Worm (Caenorhabditis elegans) whole organism, midembryonic: ENCODE results near the gene mec-2.

ENCODE experiments used
- T22C8.4 ChIP-seq: fragments of 200-800 bp; sonication (Bioruptor generic); IDR thresholded peaks from 2 replicates; pipeline ENCODE4 v1.3.6; 2022; ENCODE audit warnings: missing genetic modification characterization, missing compliant biosample characterization
- cog-1 ChIP-seq: sonication (generic microtip); optimal IDR thresholded peaks from 2 replicates; lab custom pipeline; 2016; ENCODE audit warnings: missing genetic modification characterization, missing compliant biosample characterization
- flt-1 ChIP-seq: fragments of 200-800 bp; sonication (Bioruptor generic); IDR thresholded peaks from 2 replicates; pipeline ENCODE4 v1.3.6; 2022; ENCODE audit warnings: missing genetic modification characterization, missing compliant biosample characterization
- klf-2 ChIP-seq: fragments of 200-800 bp; sonication (Bioruptor generic); conservative IDR thresholded peaks from 2 replicates; pipeline ENCODE4 v1.3.6; 2022; ENCODE audit warnings: missing genetic modification reagents, missing genetic modification characterization, missing compliant biosample characterization
- med-1 ChIP-seq: sonication (generic microtip); optimal IDR thresholded peaks from 2 replicates; lab custom pipeline; 2017; ENCODE audit warnings: missing genetic modification characterization, mild to moderate bottlenecking, missing compliant biosample characterization, antibody characterized with exemption, missing genetic modification reagents; ENCODE audit not compliant: insufficient read depth
- ref-1 ChIP-seq: fragments of 200-800 bp; sonication (Bioruptor generic); conservative IDR thresholded peaks from 2 replicates; pipeline ENCODE4 v1.3.6; 2022; ENCODE audit warnings: missing genetic modification reagents, missing genetic modification characterization, missing compliant biosample characterization
- tab-1 ChIP-seq: fragments of 200-800 bp; sonication (Bioruptor generic); IDR thresholded peaks from 2 replicates; pipeline ENCODE4 v1.3.6; 2022; ENCODE audit warnings: missing genetic modification characterization, missing compliant biosample characterization
- ztf-23 ChIP-seq: fragments of 200-800 bp; sonication (Bioruptor generic); IDR thresholded peaks from 2 replicates; pipeline ENCODE4 v1.3.6; 2022; ENCODE audit warnings: missing genetic modification reagents, missing genetic modification characterization, missing compliant biosample characterization
- ztf-29 ChIP-seq: fragments of 200-800 bp; sonication (Bioruptor generic); IDR thresholded peaks from 2 replicates; pipeline ENCODE4 v1.3.6; 2022; ENCODE audit warnings: missing genetic modification reagents, missing genetic modification characterization, missing compliant biosample characterization

Gene mec-2

DNA sequence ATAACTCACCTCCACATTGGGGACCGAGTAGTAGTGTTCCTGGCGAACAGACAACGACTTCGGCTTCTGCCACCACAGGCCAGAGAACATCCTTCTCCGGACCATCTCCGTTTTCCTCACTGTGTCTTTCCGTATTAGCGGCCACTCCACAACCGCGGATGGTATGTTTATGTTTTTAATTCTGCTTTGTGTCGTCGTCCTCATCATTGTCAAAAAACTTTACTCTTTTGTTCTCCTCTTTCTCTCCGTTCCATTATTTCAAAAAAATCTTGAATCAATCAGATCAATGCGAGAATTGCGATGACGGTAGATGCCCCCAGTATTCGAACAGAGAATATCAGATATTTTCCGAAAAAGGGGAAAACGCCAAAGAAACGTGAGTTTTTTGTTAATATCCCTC is at the start of gene mec-2:
TSS of gene mec-2 (plus strand) at position 301 of the 400 bp plus-strand sequence.
- TF ChIP-seq med-1 (GFP tag; lab: Kevin White, UChicago) = no peak
- TF ChIP-seq ref-1 = no peak
- TF ChIP-seq flt-1 (GFP tag; lab: Robert Waterston, UW) = no peak
- no peak for TF ChIP-seq cog-1 (tag; lab: Kevin White, UChicago)
- no peak for TF ChIP-seq tab-1 (GFP tag; lab: Robert Waterston, UW)
- TF ChIP-seq T22C8.4 (GFP tag; lab: Robert Waterston, UW) = no peak
- no peak for TF ChIP-seq klf-2
- TF ChIP-seq ztf-23 (GFP tag; lab: Robert Waterston, UW) = no peak
- TF ChIP-seq ztf-29 (GFP tag; lab: Robert Waterston, UW) = no peak

ce11 chrX:5517844-5518243 is 49.7 kb upstream of the mec-2 start:
- TF ChIP-seq ztf-23 (GFP tag; lab: Robert Waterston, UW) (no peak), med-1 (GFP tag; lab: Kevin White, UChicago) (no peak), tab-1 (GFP tag; lab: Robert Waterston, UW) (no peak), klf-2 (no peak), cog-1 (tag; lab: Kevin White, UChicago) (no peak), flt-1 (GFP tag; lab: Robert Waterston, UW) (no peak), ref-1 (no peak)

- TF ChIP-seq T22C8.4 (GFP tag; lab: Robert Waterston, UW) (no peak), med-1 (GFP tag; lab: Kevin White, UChicago) (no peak), ref-1 (no peak), ztf-23 (GFP tag; lab: Robert Waterston, UW) (no peak), cog-1 (tag; lab: Kevin White, UChicago) (peak; percentile 31), ztf-29 (GFP tag; lab: Robert Waterston, UW) (no peak), flt-1 (GFP tag; lab: Robert Waterston, UW) (no peak; the same call in 1 of the 2 replicates), klf-2 (no peak), tab-1 (GFP tag; lab: Robert Waterston, UW) (peak; percentile 60; the same call in 1 of the 2 replicates)
Observed at ce11 chrX:5518352-5518751, 49.2 kb upstream of the mec-2 start.

- no peak for TF ChIP-seq ztf-23 (GFP tag; lab: Robert Waterston, UW)
- TF ChIP-seq med-1 (GFP tag; lab: Kevin White, UChicago) = no peak
- TF ChIP-seq T22C8.4 (GFP tag; lab: Robert Waterston, UW) = no peak
Observed at ce11 chrX:5519567-5519966, 48.0 kb upstream of the mec-2 start.

DNA sequence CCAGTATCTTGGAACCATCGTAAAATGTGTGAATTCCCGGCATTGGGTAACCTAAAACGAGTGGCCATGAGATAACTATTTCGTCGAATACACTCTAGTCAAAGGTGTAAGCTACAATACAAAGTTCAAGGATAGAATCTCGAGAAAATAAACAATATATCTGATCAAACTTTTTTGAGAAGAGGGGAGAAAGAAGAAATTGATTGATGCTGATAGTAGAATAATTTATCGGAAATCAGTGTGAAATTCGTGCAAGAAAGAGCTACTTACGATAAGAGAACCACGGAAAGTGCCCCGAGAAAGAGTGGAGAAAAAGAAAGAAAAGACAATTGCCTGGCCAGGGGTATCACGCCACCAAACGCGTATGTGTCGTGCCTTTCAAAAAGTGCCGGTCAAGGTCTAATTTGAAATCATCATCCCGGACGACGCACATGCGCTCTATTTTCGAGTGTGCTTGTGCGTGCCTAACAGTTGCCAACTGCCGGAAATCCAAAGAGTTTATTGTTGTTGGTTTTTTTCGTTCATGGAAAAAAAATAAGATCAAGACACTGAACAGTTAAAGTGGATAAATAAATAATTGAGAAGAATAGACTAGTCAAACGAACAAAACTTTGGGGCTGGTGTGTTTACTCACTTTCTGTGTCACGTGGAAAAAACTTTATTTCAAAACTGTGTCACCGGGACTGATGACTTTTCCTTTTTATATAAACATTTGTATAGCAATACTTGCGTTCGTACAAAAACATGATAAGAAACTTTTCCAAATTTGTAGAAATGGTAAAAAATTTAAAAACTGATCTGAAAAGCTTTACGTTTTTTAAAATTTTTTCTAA is 44.6 kb upstream of the mec-2 start, which contains the start of gene mboa-3:
TSS of gene mboa-3 (minus strand) at position 51 of the 833 bp plus-strand sequence.
- no peak for TF ChIP-seq cog-1 (tag; lab: Kevin White, UChicago)

DNA sequence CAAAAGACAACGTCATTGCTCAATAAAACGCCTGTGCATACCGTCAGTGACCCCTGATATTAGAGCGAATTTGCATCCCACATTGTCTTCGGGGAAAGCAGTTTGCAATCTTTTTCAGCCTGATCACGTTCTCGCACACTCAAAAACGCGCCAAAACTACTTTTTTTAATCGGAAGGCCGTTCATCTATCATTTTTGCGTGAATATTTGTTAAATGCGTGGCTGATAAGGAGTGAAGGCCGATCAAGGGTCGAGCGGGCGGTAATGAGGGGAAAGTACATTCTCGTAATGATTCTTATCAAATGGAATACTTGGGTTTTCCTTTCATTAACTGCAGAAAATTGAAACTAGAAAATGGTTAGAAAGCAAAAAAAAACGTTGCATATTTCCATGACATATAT is 43.3 kb upstream of the mec-2 start:
- no peak for TF ChIP-seq klf-2
- TF ChIP-seq ref-1 = no peak
- TF ChIP-seq ztf-23 (GFP tag; lab: Robert Waterston, UW) = no peak
- TF ChIP-seq med-1 (GFP tag; lab: Kevin White, UChicago) = no peak
- TF ChIP-seq T22C8.4 (GFP tag; lab: Robert Waterston, UW) = no peak
- no peak for TF ChIP-seq tab-1 (GFP tag; lab: Robert Waterston, UW)
- no peak for TF ChIP-seq flt-1 (GFP tag; lab: Robert Waterston, UW)
- no peak for TF ChIP-seq cog-1 (tag; lab: Kevin White, UChicago)
- no peak for TF ChIP-seq ztf-29 (GFP tag; lab: Robert Waterston, UW)

- no peak for TF ChIP-seq ztf-23 (GFP tag; lab: Robert Waterston, UW)
- TF ChIP-seq T22C8.4 (GFP tag; lab: Robert Waterston, UW) = no peak
- TF ChIP-seq klf-2 = no peak
- no peak for TF ChIP-seq flt-1 (GFP tag; lab: Robert Waterston, UW)
- TF ChIP-seq ztf-29 (GFP tag; lab: Robert Waterston, UW) = no peak
- TF ChIP-seq ref-1 = no peak
- no peak for TF ChIP-seq cog-1 (tag; lab: Kevin White, UChicago)
- no peak for TF ChIP-seq med-1 (GFP tag; lab: Kevin White, UChicago)
- no peak for TF ChIP-seq tab-1 (GFP tag; lab: Robert Waterston, UW)
Observed at ce11 chrX:5538416-5538815, 29.1 kb upstream of the mec-2 start, which contains the start of gene lgx-1. lgx-1 (minus strand) TSS chrX:5538516.

DNA sequence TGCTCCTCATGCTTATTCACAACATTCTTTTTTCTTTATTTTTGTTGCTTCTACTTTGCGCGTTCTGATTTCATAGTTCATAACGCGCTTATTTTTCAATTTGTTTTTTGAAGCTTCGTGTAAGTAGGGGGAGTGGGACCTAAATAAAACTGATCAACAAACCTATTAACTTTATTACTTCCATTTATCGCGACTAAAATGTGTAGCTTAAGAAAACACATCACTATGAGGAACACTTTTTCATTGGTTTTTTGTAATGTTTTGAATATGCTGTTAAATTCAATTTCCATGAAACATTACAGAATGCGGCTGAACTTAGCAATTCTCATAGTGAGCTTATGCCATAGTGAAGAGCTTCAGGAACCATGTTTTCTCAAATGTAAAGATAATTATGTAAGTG is 23.9 kb upstream of the mec-2 start, which contains the start of gene C54G7.1:
TSS of gene C54G7.1 (plus strand) at position 301 of the 400 bp plus-strand sequence.
- no peak for TF ChIP-seq ztf-23 (GFP tag; lab: Robert Waterston, UW)
- no peak for TF ChIP-seq ztf-29 (GFP tag; lab: Robert Waterston, UW)
- no peak for TF ChIP-seq ref-1
- TF ChIP-seq cog-1 (tag; lab: Kevin White, UChicago) = no peak
- no peak for TF ChIP-seq T22C8.4 (GFP tag; lab: Robert Waterston, UW)
- no peak for TF ChIP-seq klf-2
- TF ChIP-seq med-1 (GFP tag; lab: Kevin White, UChicago) = no peak
- TF ChIP-seq flt-1 (GFP tag; lab: Robert Waterston, UW) = no peak
- no peak for TF ChIP-seq tab-1 (GFP tag; lab: Robert Waterston, UW)

ce11 chrX:5547828-5548227 is 19.7 kb upstream of the mec-2 start:
- TF ChIP-seq klf-2 (no peak), ref-1 (no peak), tab-1 (GFP tag; lab: Robert Waterston, UW) (no peak), med-1 (GFP tag; lab: Kevin White, UChicago) (no peak), flt-1 (GFP tag; lab: Robert Waterston, UW) (no peak), ztf-23 (GFP tag; lab: Robert Waterston, UW) (no peak), T22C8.4 (GFP tag; lab: Robert Waterston, UW) (no peak), cog-1 (tag; lab: Kevin White, UChicago) (no peak), ztf-29 (GFP tag; lab: Robert Waterston, UW) (no peak)
